Worm (Caenorhabditis elegans) whole organism, late embryonic: ENCODE data around the gene C04E6.7.

Experiments used
- C08G9.2 ChIP-seq: sonication (generic microtip); optimal IDR thresholded peaks from 2 replicates; lab custom pipeline; 2016; ENCODE audit warnings: mild to moderate bottlenecking, missing genetic modification characterization, moderate library complexity, missing compliant biosample characterization
- F13H6.1 ChIP-seq: sonication (generic microtip); optimal IDR thresholded peaks from 2 replicates; lab custom pipeline; 2016; ENCODE audit warnings: missing genetic modification characterization, missing compliant biosample characterization
- ceh-24 ChIP-seq: sonication (generic microtip); optimal IDR thresholded peaks from 2 replicates; lab custom pipeline; 2016; ENCODE audit warnings: mild to moderate bottlenecking, missing genetic modification characterization, missing compliant biosample characterization
- ceh-31 ChIP-seq: sonication (generic microtip); optimal IDR thresholded peaks from 2 replicates; lab custom pipeline; 2016; ENCODE audit warnings: missing genetic modification characterization, missing compliant biosample characterization
- ceh-9 ChIP-seq: sonication (generic microtip); optimal IDR thresholded peaks from 2 replicates; lab custom pipeline; 2016; ENCODE audit warnings: mild to moderate bottlenecking, missing genetic modification characterization, inconsistent platforms, missing compliant biosample characterization
- che-1 ChIP-seq: sonication (generic microtip); optimal IDR thresholded peaks from 2 replicates; lab custom pipeline; 2016; ENCODE audit warnings: mild to moderate bottlenecking, missing genetic modification characterization, missing compliant biosample characterization
- hlh-13 ChIP-seq: fragments of 200-800 bp; sonication (Bioruptor generic); optimal IDR thresholded peaks from 2 replicates; lab custom pipeline; 2018; ENCODE audit warnings: mild to moderate bottlenecking, missing genetic modification characterization, missing compliant biosample characterization
- lin-11 ChIP-seq: fragments of 200-800 bp; sonication (Bioruptor generic); optimal IDR thresholded peaks from 2 replicates; lab custom pipeline; 2018; ENCODE audit warnings: mild to moderate bottlenecking, missing genetic modification characterization, missing compliant biosample characterization
- nhr-232 ChIP-seq: sonication (generic microtip); optimal IDR thresholded peaks from 2 replicates; lab custom pipeline; 2016; ENCODE audit warnings: missing genetic modification characterization, missing compliant biosample characterization
- pha-4 ChIP-seq: fragments of 150-350 bp; optimal IDR thresholded peaks from 2 replicates; lab custom pipeline; 2018; ENCODE audit warnings: missing biosample characterization, missing genetic modification reagents, missing genetic modification characterization
- unc-86 ChIP-seq: sonication (generic microtip); optimal IDR thresholded peaks from 2 replicates; lab custom pipeline; 2016; ENCODE audit warnings: missing genetic modification characterization, missing compliant biosample characterization

DNA sequence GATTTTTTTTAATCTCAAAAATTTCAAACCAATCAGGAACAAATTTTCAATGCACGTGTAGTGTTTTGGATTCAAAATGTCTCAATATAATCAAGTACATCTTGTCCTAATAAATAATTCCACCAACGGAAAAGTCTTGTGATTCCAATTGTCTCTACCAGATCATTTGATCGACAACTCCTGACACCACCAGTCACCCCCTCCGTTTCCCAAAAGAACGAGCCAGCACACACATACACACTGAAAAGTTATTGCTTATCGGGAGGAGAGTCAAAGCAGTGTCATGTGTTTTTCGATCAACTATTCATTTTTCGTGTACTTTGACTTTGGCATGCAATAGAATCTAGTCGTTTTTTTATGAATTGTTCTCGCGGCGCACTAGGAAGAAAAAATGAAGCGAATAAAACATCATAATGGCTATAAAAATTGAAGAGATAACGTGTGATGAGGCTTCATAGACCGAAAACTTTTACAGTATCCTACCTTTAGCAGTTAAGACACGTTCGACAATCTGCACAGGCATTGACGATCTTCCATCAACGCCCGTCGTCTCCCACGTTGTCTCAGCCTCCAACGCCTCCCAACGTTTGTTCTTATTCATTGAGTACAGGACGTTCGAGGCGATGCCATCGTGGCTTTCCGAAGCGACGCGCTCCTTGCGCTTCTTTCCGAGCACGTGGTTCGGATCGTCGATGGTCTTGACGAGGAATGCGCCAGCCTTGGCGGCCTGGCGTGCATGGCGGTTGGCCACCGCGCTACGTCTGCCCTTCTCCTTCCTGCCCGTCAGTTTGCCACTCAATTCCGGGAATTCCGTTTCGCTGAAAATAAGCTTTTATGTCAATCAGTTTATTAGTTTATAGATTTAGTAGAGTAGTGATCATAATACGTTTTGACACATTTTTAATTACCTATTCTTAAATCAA, 49.4 kb upstream of the C04E6.7 start:
- TF ChIP-seq ceh-31 (no peak), C08G9.2 (no peak), ceh-24 (no peak), lin-11 (tag; lab: Kevin White, UChicago) (no peak), pha-4 (no peak), hlh-13 (no peak), nhr-232 (tag; lab: Kevin White, UChicago) (no peak), che-1 (tag; lab: Kevin White, UChicago) (no peak), F13H6.1 (tag; lab: Kevin White, UChicago) (peak; percentile 10), ceh-9 (tag; lab: Kevin White, UChicago) (no peak), unc-86 (no peak)
